Fruit fly (Drosophila melanogaster) whole organism: Measurements from ENCODE around the gene Hsp60A.

Experiments
- EcR ChIP-seq, 2 experiments: fragments of >200 bp; optimal IDR thresholded peaks; 2 replicates each; lab custom pipeline; 2017; ENCODE audit warnings: missing biosample characterization in 2 of 2, missing genetic modification characterization in 2 of 2, missing genetic modification reagents in 2 of 2
- pan ChIP-seq: fragments of >200 bp; optimal IDR thresholded peaks from 2 replicates; lab custom pipeline; 2017
- usp ChIP-seq: fragments of >200 bp; optimal IDR thresholded peaks from 2 replicates; lab custom pipeline; 2017; ENCODE audit warnings: missing biosample characterization, missing genetic modification characterization, mixed read lengths

DNA sequence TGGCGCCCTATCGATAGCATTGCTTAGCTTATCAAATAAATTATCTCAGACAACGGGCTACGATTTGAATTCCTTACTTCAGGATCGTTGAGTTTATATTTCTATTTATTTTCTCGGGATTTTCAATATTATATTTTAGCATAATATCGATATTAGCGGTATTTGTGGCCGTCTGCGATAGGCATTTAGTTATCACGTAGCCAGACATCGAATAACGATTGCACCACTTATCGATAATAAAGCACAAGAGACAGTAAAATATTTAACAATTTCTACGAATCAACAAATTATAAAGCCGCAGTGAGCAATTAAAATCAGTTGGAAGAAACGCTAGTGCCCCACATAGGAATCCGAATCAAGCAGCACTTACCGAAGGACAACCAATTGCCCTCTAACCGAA lies 18.1 kb upstream of the Hsp60A start, which contains the start of gene CG2076:
- no peak for TF ChIP-seq usp (GFP tag; lab: Kevin White, UChicago)
- no peak for TF ChIP-seq pan (lab: Kevin White, UChicago)
- TF ChIP-seq EcR (GFP tag; optimal IDR thresholded peaks at IDR 0.05; lab: Kevin White, UChicago): no peak
